Worm (Caenorhabditis elegans): Measurements from ENCODE around the gene C02B10.6.

ce11 chrIV:5078846-5079245 lies 8.2 kb downstream of the C02B10.6 start:
- TF ChIP-seq snpc-4 (tag; optimal IDR thresholded peaks at IDR 0.05) (no peak), nfya-1 (tag; optimal IDR thresholded peaks at IDR 0.05; ENCODE audit: insufficient read depth) (peak; percentile 19), tbx-2 (tag; optimal IDR thresholded peaks at IDR 0.05) (no peak), nhr-23 (tag; optimal IDR thresholded peaks at IDR 0.05) (no peak), ama-1 (optimal IDR thresholded peaks at IDR 0.05) (no peak), sea-2 (GFP tag; optimal IDR thresholded peaks at IDR 0.05) (no peak), ztf-4 (tag; optimal IDR thresholded peaks at IDR 0.05) (no peak), nhr-76 (tag; optimal IDR thresholded peaks at IDR 0.05) (no peak), ceh-16 (tag; optimal IDR thresholded peaks at IDR 0.05) (no peak), ceh-82 (tag; optimal IDR thresholded peaks at IDR 0.05) (no peak), elt-3 (tag; optimal IDR thresholded peaks at IDR 0.05) (no peak), elt-1 (tag; optimal IDR thresholded peaks at IDR 0.05) (no peak)
